Worm (Caenorhabditis elegans) whole organism, mixed stage, embryonic: Measurements from ENCODE around the gene F16G10.3.

Experiments used
- blmp-1 ChIP-seq: fragments of 150-350 bp; optimal IDR thresholded peaks from 2 replicates; lab custom pipeline; 2014; ENCODE audit warnings: missing biosample characterization, missing genetic modification characterization
- ceh-43 ChIP-seq: fragments of 200-800 bp; sonication (Bioruptor generic); optimal IDR thresholded peaks from 2 replicates; lab custom pipeline; 2018; ENCODE audit warnings: mild to moderate bottlenecking, missing genetic modification characterization, moderate library complexity, missing compliant biosample characterization
- ham-2 ChIP-seq: fragments of 200-800 bp; sonication (Bioruptor generic); optimal IDR thresholded peaks from 2 replicates; lab custom pipeline; 2018; ENCODE audit warnings: mild to moderate bottlenecking, missing genetic modification characterization, missing compliant biosample characterization
- nhr-237 ChIP-seq: fragments of 150-350 bp; optimal IDR thresholded peaks from 2 replicates; lab custom pipeline; 2014; ENCODE audit warnings: missing biosample characterization, missing genetic modification characterization
- nhr-28 ChIP-seq: fragments of 150-350 bp; optimal IDR thresholded peaks from 2 replicates; lab custom pipeline; 2014; ENCODE audit warnings: missing biosample characterization, missing genetic modification characterization
- pha-4 ChIP-seq: fragments of 150-350 bp; optimal IDR thresholded peaks from 2 replicates; lab custom pipeline; 2018; ENCODE audit warnings: missing biosample characterization, missing genetic modification reagents, missing genetic modification characterization

- TF ChIP-seq pha-4 (tag; lab: Kevin White, UChicago) = no peak
- TF ChIP-seq ceh-43 (GFP tag; lab: Kevin White, UChicago) = no peak
- TF ChIP-seq nhr-28 (tag; lab: Kevin White, UChicago) = no peak
- TF ChIP-seq blmp-1 = no peak
- TF ChIP-seq nhr-237 (tag; lab: Kevin White, UChicago) = no peak
- no peak for TF ChIP-seq ham-2 (GFP tag; lab: Kevin White, UChicago)
Observed at ce11 chrII:2403984-2404383, 31.8 kb downstream of the F16G10.3 start, which contains the start of gene F16G10.1.
